Worm (Caenorhabditis elegans): ENCODE measurements around the gene F09F7.6.

- TF ChIP-seq lin-39 (tag; optimal IDR thresholded peaks at IDR 0.05) = no peak
- TF ChIP-seq peb-1 (tag; optimal IDR thresholded peaks at IDR 0.05) = no peak
- no peak for TF ChIP-seq nhr-21 (tag; optimal IDR thresholded peaks at IDR 0.05)
- TF ChIP-seq sma-9 (GFP tag; optimal IDR thresholded peaks at IDR 0.05) = no peak
- TF ChIP-seq sma-9 (tag; optimal IDR thresholded peaks at IDR 0.05) = no peak
- TF ChIP-seq sma-3 (GFP tag; optimal IDR thresholded peaks at IDR 0.05) = no peak
- TF ChIP-seq skn-1 (tag; optimal IDR thresholded peaks at IDR 0.05) = no peak
- TF ChIP-seq C34F6.9 (tag; optimal IDR thresholded peaks at IDR 0.05) = no peak
- TF ChIP-seq lsy-2 (tag; optimal IDR thresholded peaks at IDR 0.05) = no peak
- TF ChIP-seq aly-2 (tag; optimal IDR thresholded peaks at IDR 0.05) = no peak
- TF ChIP-seq nhr-10 (tag; optimal IDR thresholded peaks at IDR 0.05) = no peak
- TF ChIP-seq mab-5 (tag; optimal IDR thresholded peaks at IDR 0.05) = no peak
- no peak for TF ChIP-seq mbf-1 (tag; optimal IDR thresholded peaks at IDR 0.05)
- TF ChIP-seq nhr-12 (tag; optimal IDR thresholded peaks at IDR 0.05) = no peak
- TF ChIP-seq nhr-6 (tag; optimal IDR thresholded peaks at IDR 0.05) = no peak
These were observed 5.4 kb upstream of the F09F7.6 start, which contains the start of gene rpc-2 for ce11 chrIII:5557246-5557819.
